Fruit fly (Drosophila melanogaster) whole organism, embryonic: ENCODE measurements around the gene RapGAP1.

Source experiments
- B-H1 ChIP-seq: fragments of 200-800 bp; sonication (Bioruptor generic); IDR thresholded peaks from 3 replicates; pipeline ENCODE4 v1.3.6; 2022; ENCODE audit warnings: missing biosample characterization, missing genetic modification characterization
- Blimp-1 ChIP-seq: fragments of 200-800 bp; sonication (Bioruptor generic); optimal IDR thresholded peaks from 3 replicates; lab custom pipeline; 2018; ENCODE audit warnings: missing biosample characterization, missing genetic modification characterization, mild to moderate bottlenecking, moderate library complexity, missing genetic modification reagents
- CG10654 ChIP-seq: fragments of 200-800 bp; sonication (Bioruptor generic); optimal IDR thresholded peaks from 2 replicates; lab custom pipeline; 2016; ENCODE audit warnings: missing biosample characterization, missing genetic modification characterization
- CG11085 ChIP-seq: fragments of 200-800 bp; sonication (Bioruptor generic); IDR thresholded peaks from 2 replicates; pipeline ENCODE4 v1.3.6; 2022; ENCODE audit warnings: missing biosample characterization, missing genetic modification characterization
- CG12391 ChIP-seq: fragments of 200-800 bp; sonication (Bioruptor generic); optimal IDR thresholded peaks from 3 replicates; lab custom pipeline; 2018; ENCODE audit warnings: missing biosample characterization, mild to moderate bottlenecking, missing genetic modification characterization, moderate library complexity
- CG12744 ChIP-seq: fragments of 200-800 bp; sonication (Bioruptor generic); optimal IDR thresholded peaks from 2 replicates; lab custom pipeline; 2016; ENCODE audit warnings: missing biosample characterization, missing genetic modification characterization
- CG13287 ChIP-seq: fragments of 200-800 bp; sonication (Bioruptor generic); IDR thresholded peaks from 2 replicates; pipeline ENCODE4 v1.3.6; 2022; ENCODE audit warnings: missing biosample characterization, missing genetic modification characterization; ENCODE audit not compliant: partially characterized antibody
- CG16779 ChIP-seq: fragments of 200-800 bp; sonication (Bioruptor generic); IDR thresholded peaks from 2 replicates; pipeline ENCODE4 v1.3.6; 2022; ENCODE audit warnings: missing biosample characterization, missing genetic modification characterization
- CG16863 ChIP-seq: fragments of 200-800 bp; sonication (Bioruptor generic); optimal IDR thresholded peaks from 3 replicates; lab custom pipeline; 2016; ENCODE audit warnings: missing biosample characterization, missing genetic modification characterization
- CG17568 ChIP-seq: fragments of 200-800 bp; sonication (Bioruptor generic); optimal IDR thresholded peaks from 2 replicates; lab custom pipeline; 2018; ENCODE audit warnings: missing biosample characterization, mild to moderate bottlenecking, missing genetic modification characterization, moderate library complexity
- CG18619 ChIP-seq: fragments of 200-800 bp; sonication (Bioruptor generic); optimal IDR thresholded peaks from 3 replicates; lab custom pipeline; 2017; ENCODE audit warnings: missing biosample characterization, mild to moderate bottlenecking, missing genetic modification characterization
- CG2678 ChIP-seq: fragments of 200-800 bp; sonication (Bioruptor generic); optimal IDR thresholded peaks from 3 replicates; lab custom pipeline; 2019; ENCODE audit warnings: missing biosample characterization, mild to moderate bottlenecking, missing genetic modification characterization, moderate library complexity
- CG6254 ChIP-seq: fragments of 200-800 bp; sonication (Bioruptor generic); optimal IDR thresholded peaks from 3 replicates; lab custom pipeline; 2017; ENCODE audit warnings: mild to moderate bottlenecking, missing biosample characterization, missing genetic modification reagents, missing genetic modification characterization
- CG6272 ChIP-seq: fragments of 200-800 bp; sonication (Bioruptor generic); IDR thresholded peaks from 2 replicates; pipeline ENCODE4 v1.3.6; 2022; ENCODE audit warnings: missing biosample characterization, missing genetic modification characterization
- CG6654 ChIP-seq: fragments of 200-800 bp; sonication (Bioruptor generic); optimal IDR thresholded peaks from 2 replicates; lab custom pipeline; 2017; ENCODE audit warnings: missing biosample characterization, mild to moderate bottlenecking, missing genetic modification characterization
- CG8388 ChIP-seq: fragments of 200-800 bp; sonication (Bioruptor generic); optimal IDR thresholded peaks from 2 replicates; lab custom pipeline; 2019; ENCODE audit warnings: missing biosample characterization, mild to moderate bottlenecking, missing genetic modification characterization, moderate library complexity
- CG9215 ChIP-seq: fragments of 200-800 bp; sonication (Bioruptor generic); IDR thresholded peaks from 2 replicates; pipeline ENCODE4 v1.3.6; 2022; ENCODE audit warnings: missing biosample characterization, missing genetic modification characterization
- CG9609 ChIP-seq: fragments of 200-800 bp; sonication (Bioruptor generic); optimal IDR thresholded peaks from 3 replicates; lab custom pipeline; 2016; ENCODE audit warnings: missing biosample characterization, missing genetic modification characterization
- Dbx ChIP-seq: fragments of 200-800 bp; sonication (Bioruptor generic); IDR thresholded peaks from 3 replicates; pipeline ENCODE4 v1.3.6; 2022; ENCODE audit warnings: missing biosample characterization, missing genetic modification characterization
- HLH54F ChIP-seq: fragments of 200-800 bp; sonication (Bioruptor generic); optimal IDR thresholded peaks from 3 replicates; lab custom pipeline; 2016; ENCODE audit warnings: missing biosample characterization, missing genetic modification characterization
- Hr51 ChIP-seq, 2 experiments: fragments of 200-800 bp; sonication (Bioruptor generic); optimal IDR thresholded peaks; 2 replicates in 1 of 2; 3 replicates in 1 of 2; lab custom pipeline; 2016 to 2018; ENCODE audit warnings: missing biosample characterization in 2 of 2, missing genetic modification characterization in 2 of 2, mild to moderate bottlenecking in 1 of 2, moderate library complexity in 1 of 2
- MBD-R2 ChIP-seq: fragments of 200-800 bp; sonication (Bioruptor generic); IDR thresholded peaks from 2 replicates; pipeline ENCODE4 v1.3.6; 2022; ENCODE audit warnings: missing biosample characterization, missing genetic modification characterization
- Sox102F ChIP-seq: fragments of 200-800 bp; sonication (Bioruptor generic); optimal IDR thresholded peaks from 2 replicates; lab custom pipeline; 2018; ENCODE audit warnings: missing biosample characterization, mild to moderate bottlenecking, missing genetic modification characterization, moderate library complexity
- Xrp1 ChIP-seq: fragments of 200-800 bp; sonication (Bioruptor generic); IDR thresholded peaks from 2 replicates; pipeline ENCODE4 v1.3.6; 2022; ENCODE audit warnings: missing biosample characterization, missing genetic modification characterization
- bcd ChIP-seq: fragments of 200-800 bp; sonication (Bioruptor generic); optimal IDR thresholded peaks from 2 replicates; lab custom pipeline; 2017; ENCODE audit warnings: missing biosample characterization, mild to moderate bottlenecking, missing genetic modification characterization
- bsh ChIP-seq, 2 experiments: fragments of 200-800 bp; sonication (Bioruptor generic); optimal IDR thresholded peaks; 2 replicates each; lab custom pipeline; 2017 to 2018; ENCODE audit warnings: mild to moderate bottlenecking in 2 of 2, missing biosample characterization in 2 of 2, missing genetic modification characterization in 2 of 2, moderate library complexity in 1 of 2
- crc ChIP-seq: fragments of 200-800 bp; sonication (Bioruptor generic); optimal IDR thresholded peaks from 2 replicates; lab custom pipeline; 2016; ENCODE audit warnings: missing biosample characterization, missing genetic modification characterization
- dm ChIP-seq: fragments of 200-800 bp; sonication (Bioruptor generic); optimal IDR thresholded peaks from 3 replicates; lab custom pipeline; 2016; ENCODE audit warnings: missing biosample characterization, missing genetic modification characterization
- dmrt99B ChIP-seq: fragments of 200-800 bp; sonication (Bioruptor generic); optimal IDR thresholded peaks from 2 replicates; lab custom pipeline; 2018; ENCODE audit warnings: missing biosample characterization, mild to moderate bottlenecking, missing genetic modification characterization, moderate library complexity
- gem ChIP-seq: fragments of 200-800 bp; sonication (Bioruptor generic); optimal IDR thresholded peaks from 2 replicates; lab custom pipeline; 2019; ENCODE audit warnings: missing biosample characterization, mild to moderate bottlenecking, missing genetic modification characterization, moderate library complexity
- gfzf ChIP-seq: fragments of 200-800 bp; sonication (Bioruptor generic); optimal IDR thresholded peaks from 2 replicates; lab custom pipeline; 2016; ENCODE audit warnings: missing biosample characterization, mild to moderate bottlenecking, missing genetic modification characterization, moderate library complexity
- grau ChIP-seq: fragments of 200-800 bp; optimal IDR thresholded peaks from 3 replicates; lab custom pipeline; 2019; ENCODE audit warnings: missing biosample characterization, mild to moderate bottlenecking, missing genetic modification characterization, moderate library complexity
- gro ChIP-seq: fragments of 200-800 bp; sonication (Bioruptor generic); optimal IDR thresholded peaks from 2 replicates; lab custom pipeline; 2016; ENCODE audit warnings: missing biosample characterization, missing genetic modification characterization
- gsb ChIP-seq: fragments of 200-800 bp; sonication (Bioruptor generic); IDR thresholded peaks from 2 replicates; pipeline ENCODE4 v1.3.6; 2022; ENCODE audit warnings: missing biosample characterization, missing genetic modification characterization
- lab ChIP-seq: fragments of 200-800 bp; sonication (Bioruptor generic); optimal IDR thresholded peaks from 3 replicates; lab custom pipeline; 2017; ENCODE audit warnings: missing biosample characterization, missing genetic modification characterization, mild to moderate bottlenecking, moderate library complexity, missing genetic modification reagents
- lbe ChIP-seq: fragments of 200-800 bp; sonication (Bioruptor generic); optimal IDR thresholded peaks from 2 replicates; lab custom pipeline; 2016; ENCODE audit warnings: missing biosample characterization, mild to moderate bottlenecking, missing genetic modification characterization
- lmd ChIP-seq: fragments of 200-800 bp; sonication (Bioruptor generic); IDR thresholded peaks from 2 replicates; pipeline ENCODE4 v1.3.6; 2022; ENCODE audit warnings: missing biosample characterization, missing genetic modification characterization
- lola ChIP-seq, 3 experiments: fragments of >200 bp in 2 of 3; fragments of 200-800 bp in 1 of 3; sonication (Bioruptor generic) in 1 of 3; optimal IDR thresholded peaks; 2 replicates each; lab custom pipeline; 2017 to 2019; ENCODE audit warnings: missing biosample characterization in 3 of 3, missing genetic modification characterization in 3 of 3, mild to moderate bottlenecking in 1 of 3, moderate library complexity in 1 of 3
- luna ChIP-seq: fragments of 200-800 bp; sonication (Bioruptor generic); optimal IDR thresholded peaks from 2 replicates; lab custom pipeline; 2016; ENCODE audit warnings: missing biosample characterization, missing genetic modification characterization
- pan ChIP-seq, 4 experiments: fragments of >200 bp in 3 of 4; fragments of 200-800 bp in 1 of 4; sonication (Bioruptor generic) in 1 of 4; optimal IDR thresholded peaks in 3 of 4; IDR thresholded peaks in 1 of 4; 2 replicates each; pipeline versions ENCODE4 v1.3.6 to Lab custom; 2017 to 2022; ENCODE audit warnings: missing biosample characterization in 2 of 4, missing genetic modification characterization in 2 of 4, mixed read lengths in 1 of 4
- prd ChIP-seq, 3 experiments: fragments of >200 bp in 2 of 3; fragments of 200-800 bp in 1 of 3; sonication (Bioruptor generic) in 1 of 3; optimal IDR thresholded peaks in 2 of 3; IDR thresholded peaks in 1 of 3; 2 replicates in 2 of 3; 3 replicates in 1 of 3; pipeline versions ENCODE4 v1.3.6 to Lab custom; 2017 to 2022; ENCODE audit warnings: missing biosample characterization in 1 of 3, missing genetic modification characterization in 1 of 3
- run ChIP-seq: fragments of 200-800 bp; sonication (Bioruptor generic); optimal IDR thresholded peaks from 3 replicates; lab custom pipeline; 2018; ENCODE audit warnings: missing biosample characterization, mild to moderate bottlenecking, missing genetic modification characterization
- scrt ChIP-seq: fragments of 200-800 bp; sonication (Bioruptor generic); optimal IDR thresholded peaks from 2 replicates; lab custom pipeline; 2018; ENCODE audit warnings: missing biosample characterization, mild to moderate bottlenecking, missing genetic modification characterization, moderate library complexity
- sd ChIP-seq: fragments of 200-800 bp; sonication (Bioruptor generic); optimal IDR thresholded peaks from 3 replicates; lab custom pipeline; 2018; ENCODE audit warnings: missing biosample characterization, mild to moderate bottlenecking, missing genetic modification characterization, moderate library complexity
- slou ChIP-seq: fragments of 200-800 bp; sonication (Bioruptor generic); optimal IDR thresholded peaks from 3 replicates; lab custom pipeline; 2016; ENCODE audit warnings: missing biosample characterization, missing genetic modification characterization
- so ChIP-seq: fragments of 200-800 bp; sonication (Bioruptor generic); IDR thresholded peaks from 3 replicates; pipeline ENCODE4 v1.3.6; 2022; ENCODE audit warnings: missing biosample characterization, missing genetic modification characterization
- tap ChIP-seq: fragments of 200-800 bp; optimal IDR thresholded peaks from 3 replicates; lab custom pipeline; 2019; ENCODE audit warnings: missing biosample characterization, mild to moderate bottlenecking, missing genetic modification characterization, moderate library complexity
- tio ChIP-seq: fragments of 200-800 bp; sonication (Bioruptor generic); optimal IDR thresholded peaks from 2 replicates; lab custom pipeline; 2017; ENCODE audit warnings: missing biosample characterization, missing genetic modification characterization, inconsistent platforms
- wek ChIP-seq: fragments of 200-800 bp; sonication (Bioruptor generic); optimal IDR thresholded peaks from 3 replicates; lab custom pipeline; 2018; ENCODE audit warnings: missing biosample characterization, mild to moderate bottlenecking, missing genetic modification characterization, moderate library complexity

Gene RapGAP1

DNA sequence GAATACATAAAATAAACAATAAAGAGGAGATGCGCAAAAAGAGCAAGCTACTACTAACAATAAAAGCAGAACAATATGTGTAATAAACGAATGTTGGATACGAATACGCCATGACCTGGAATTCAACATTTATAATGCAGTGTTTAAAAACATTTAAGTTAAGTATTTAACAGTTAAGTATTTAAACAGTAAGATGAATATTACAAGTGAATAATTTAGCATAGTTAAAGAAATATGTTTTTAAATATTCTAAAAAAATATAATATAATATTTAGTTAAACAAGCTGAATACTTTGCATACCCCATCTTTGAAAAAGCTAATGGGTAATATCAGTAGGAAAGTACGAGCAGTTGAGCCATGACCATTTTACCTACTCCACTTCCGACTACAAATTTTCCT, 86.3 kb downstream of the RapGAP1 start (continued):
- TF ChIP-seq gfzf (GFP tag; lab: Kevin White, UChicago) (no peak), CG13287 (GFP tag; lab: Robert Waterston, UW) (no peak), B-H1 (GFP tag; lab: Robert Waterston, UW) (no peak), CG6654 (no peak), MBD-R2 (GFP tag; lab: Robert Waterston, UW) (no peak), crc (no peak), CG9215 (GFP tag; lab: Robert Waterston, UW) (no peak), CG6254 (GFP tag; lab: Kevin White, UChicago) (no peak), grau (tag; lab: Kevin White, UChicago) (peak; percentile 26), Xrp1 (no peak), CG12744 (no peak), gem (tag; lab: Kevin White, UChicago) (peak; percentile 61), bsh (GFP tag; optimal IDR thresholded peaks at IDR 0.05; lab: Kevin White, UChicago) (peak in 1 of 2 experiments; percentile 7), wek (GFP tag; lab: Kevin White, UChicago) (no peak), CG17568 (GFP tag; lab: Kevin White, UChicago) (no peak), CG16779 (GFP tag; lab: Robert Waterston, UW) (no peak), run (tag; lab: Kevin White, UChicago) (no peak), lola (GFP tag; optimal IDR thresholded peaks at IDR 0.05; lab: Kevin White, UChicago) (no peak), CG12391 (tag; lab: Kevin White, UChicago) (peak; percentile 20), slou (GFP tag; lab: Kevin White, UChicago) (no peak), scrt (GFP tag; lab: Kevin White, UChicago) (no peak), so (GFP tag; lab: Robert Waterston, UW) (no peak), lbe (GFP tag; lab: Kevin White, UChicago) (no peak), dm (GFP tag; lab: Kevin White, UChicago) (no peak), Hr51 (GFP tag; optimal IDR thresholded peaks at IDR 0.05; lab: Kevin White, UChicago) (peak in 1 of 2 experiments; percentile 27), tap (no peak), Blimp-1 (GFP tag; lab: Kevin White, UChicago) (peak; percentile 18), gro (GFP tag; lab: Kevin White, UChicago) (no peak), pan (optimal IDR thresholded peaks at IDR 0.05; lab: Kevin White, UChicago) (no peak), pan (GFP tag; optimal IDR thresholded peaks at IDR 0.05 in 1 of 2, IDR thresholded peaks at IDR 0.05 in 1 of 2) (no peak), gsb (no peak), CG8388 (GFP tag; lab: Kevin White, UChicago) (no peak), lmd (peak; percentile 20; the same call in 1 of the 2 replicates), CG6272 (no peak), CG10654 (GFP tag; lab: Kevin White, UChicago) (no peak), tio (no peak), dmrt99B (tag; lab: Kevin White, UChicago) (peak; percentile 51), CG16863 (GFP tag; lab: Kevin White, UChicago) (no peak), luna (GFP tag; lab: Kevin White, UChicago) (no peak), Sox102F (GFP tag; lab: Kevin White, UChicago) (peak; percentile 21), prd (optimal IDR thresholded peaks at IDR 0.05; lab: Kevin White, UChicago) (no peak), prd (GFP tag; IDR thresholded peaks at IDR 0.05; lab: Robert Waterston, UW) (no peak), lab (peak; percentile 36), CG11085 (GFP tag; lab: Robert Waterston, UW) (no peak), sd (tag; lab: Kevin White, UChicago) (no peak), HLH54F (GFP tag; lab: Kevin White, UChicago) (no peak), CG9609 (GFP tag; lab: Kevin White, UChicago) (no peak), Dbx (GFP tag; lab: Robert Waterston, UW) (no peak), CG2678 (tag; lab: Kevin White, UChicago) (peak; percentile 48), bcd (no peak), CG18619 (no peak)
